Worm (Caenorhabditis elegans): ENCODE measurements around the gene Y57G11B.3.

Gene Y57G11B.3

DNA sequence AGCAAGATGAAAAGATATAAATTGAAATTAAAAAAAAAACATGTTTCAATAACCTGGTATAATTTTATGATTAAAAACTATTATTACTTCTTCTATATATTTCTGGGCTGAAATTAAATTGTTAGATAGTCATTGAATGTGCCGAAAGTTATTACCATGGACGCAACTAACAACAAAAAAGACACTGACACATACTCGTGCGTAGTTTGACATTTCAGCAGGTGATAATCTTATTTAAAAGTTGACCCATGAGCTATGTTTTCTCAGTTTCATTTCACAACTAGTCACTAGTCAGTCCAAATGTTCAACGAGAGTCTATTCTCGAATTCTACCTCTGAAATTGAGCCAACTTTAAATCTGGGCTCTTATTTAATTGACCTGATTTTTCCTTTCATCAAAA lies 45.5 kb downstream of the Y57G11B.3 start, which contains the start of gene T27E7.3:
Gene T27E7.3 (plus strand): TSS at position 301 of the 400 bp plus-strand sequence.
- TF ChIP-seq F26F4.8 (GFP tag; conservative IDR thresholded peaks at IDR 0.05) = no peak
- TF ChIP-seq madf-9 (GFP tag; conservative IDR thresholded peaks at IDR 0.05) = no peak
- no peak for TF ChIP-seq zip-2 (tag; optimal IDR thresholded peaks at IDR 0.05)
- TF ChIP-seq dmd-9 (GFP tag; IDR thresholded peaks at IDR 0.05) = no peak
- no peak for TF ChIP-seq tra-1 (GFP tag; IDR thresholded peaks at IDR 0.05)
- no peak for TF ChIP-seq aly-2 (tag; optimal IDR thresholded peaks at IDR 0.05)
- TF ChIP-seq lin-38 (GFP tag; IDR thresholded peaks at IDR 0.05) = no peak
- no peak for TF ChIP-seq lsy-2 (tag; optimal IDR thresholded peaks at IDR 0.05)
- no peak for TF ChIP-seq ceh-44 (GFP tag; IDR thresholded peaks at IDR 0.05)
- no peak for TF ChIP-seq cey-2 (tag; optimal IDR thresholded peaks at IDR 0.05; ENCODE audit: borderline replicate concordance, insufficient read depth)
- TF ChIP-seq snpc-4 (tag; optimal IDR thresholded peaks at IDR 0.05) = no peak
- no peak for TF ChIP-seq egl-27 (tag; optimal IDR thresholded peaks at IDR 0.05)
- TF ChIP-seq vab-7 (GFP tag; IDR thresholded peaks at IDR 0.05) = no peak
- no peak for TF ChIP-seq hmg-1.1 (GFP tag; IDR thresholded peaks at IDR 0.05)
- TF ChIP-seq egl-43 (GFP tag; IDR thresholded peaks at IDR 0.05) = no peak
- no peak for TF ChIP-seq lir-3 (tag; optimal IDR thresholded peaks at IDR 0.05)
- TF ChIP-seq daf-16 (GFP tag; optimal IDR thresholded peaks at IDR 0.05) = no peak
- no peak for TF ChIP-seq daf-16 (tag; optimal IDR thresholded peaks at IDR 0.05)
- TF ChIP-seq nhr-76 (tag; optimal IDR thresholded peaks at IDR 0.05) = no peak
- no peak for TF ChIP-seq nhr-77 (tag; optimal IDR thresholded peaks at IDR 0.05)
- no peak for TF ChIP-seq mdt-29 (GFP tag; IDR thresholded peaks at IDR 0.05)

DNA sequence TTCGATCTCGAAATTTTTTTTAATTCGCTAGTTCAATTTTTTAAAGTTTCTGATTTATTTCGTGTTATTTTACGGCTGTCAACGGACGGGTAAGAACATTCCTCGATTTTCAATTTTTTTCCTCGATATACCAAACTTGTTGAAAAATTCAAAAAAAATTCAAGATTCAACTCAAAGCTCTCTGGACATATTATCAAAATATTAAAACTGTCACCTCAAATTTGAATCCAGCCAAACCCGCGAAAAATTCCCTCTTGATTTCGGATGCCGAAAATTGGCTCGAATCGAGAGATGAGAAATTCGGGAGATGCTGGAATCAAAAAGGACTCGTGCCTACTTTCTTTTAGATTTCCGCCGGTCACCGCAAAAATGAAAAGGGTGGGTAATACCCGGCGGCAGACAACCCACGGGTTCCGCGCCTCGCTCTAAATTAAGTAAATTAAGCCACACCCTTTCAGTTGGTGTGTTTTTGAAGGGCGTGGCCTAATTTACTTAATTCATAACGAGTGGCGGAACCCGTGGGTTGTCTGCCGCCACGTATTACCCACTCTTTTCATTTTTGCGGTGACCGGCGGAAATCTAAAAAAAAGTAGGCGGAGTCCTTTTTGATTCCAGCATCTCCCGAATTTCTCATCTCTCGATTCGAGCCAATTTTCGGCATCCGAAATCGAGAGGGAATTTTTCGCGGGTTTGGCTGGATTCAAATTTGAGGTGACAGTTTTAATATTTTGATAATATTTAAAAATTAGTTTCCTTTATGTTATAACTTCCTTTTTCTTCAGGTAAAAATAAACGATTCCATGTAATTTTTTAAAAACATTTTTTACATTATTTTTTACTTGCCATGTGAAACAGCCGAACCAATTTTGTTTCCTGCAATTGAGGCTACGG lies 48.7 kb downstream of the Y57G11B.3 start:
- TF ChIP-seq snpc-1.2 (GFP tag; IDR thresholded peaks at IDR 0.05) (peak; percentile 100), Y48G9A.11 (GFP tag; IDR thresholded peaks at IDR 0.05) (peak; percentile 74), mdt-29 (GFP tag; IDR thresholded peaks at IDR 0.05) (peak; percentile 93), vab-7 (GFP tag; IDR thresholded peaks at IDR 0.05) (0 out of 2 replicates have a peak, but pooled peaks have one; percentile 10), ceh-44 (GFP tag; IDR thresholded peaks at IDR 0.05) (peak; percentile 68; the same call in 1 of the 2 replicates), lin-38 (GFP tag; IDR thresholded peaks at IDR 0.05) (peak; percentile 58), unc-130 (GFP tag; optimal IDR thresholded peaks at IDR 0.05) (peak; percentile 12)

DNA sequence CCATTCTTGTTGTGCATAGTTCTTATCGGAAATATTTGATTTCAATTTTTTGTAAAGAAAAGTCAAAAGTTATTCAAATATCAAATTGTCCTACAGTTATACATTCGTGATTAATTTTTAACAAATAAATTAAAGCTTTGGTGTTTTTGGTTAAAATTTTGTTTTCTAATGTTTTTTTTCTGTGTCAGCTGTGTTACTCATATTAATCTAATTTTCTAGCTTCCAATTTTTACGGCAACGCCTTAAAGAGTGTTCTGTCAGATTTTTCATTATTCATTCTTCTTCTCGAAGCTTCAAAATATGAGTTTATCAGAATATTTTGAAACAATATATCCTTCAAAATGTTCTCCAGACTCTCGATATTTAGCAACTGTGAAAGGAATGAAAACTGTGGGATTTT lies 50.6 kb downstream of the Y57G11B.3 start, which contains the start of gene srh-63:
Gene srh-63 (plus strand): TSS at position 301 of the 400 bp plus-strand sequence.
- TF ChIP-seq nhr-41 (GFP tag; IDR thresholded peaks at IDR 0.05) = no peak
- TF ChIP-seq F44E2.7 (GFP tag; IDR thresholded peaks at IDR 0.05) = no peak
- no peak for TF ChIP-seq pqm-1 (tag; optimal IDR thresholded peaks at IDR 0.05)
- no peak for TF ChIP-seq cey-2 (tag; optimal IDR thresholded peaks at IDR 0.05; ENCODE audit: borderline replicate concordance, insufficient read depth)
- no peak for TF ChIP-seq hif-1 (tag; optimal IDR thresholded peaks at IDR 0.05)
- no peak for TF ChIP-seq ZK337.2 (GFP tag; IDR thresholded peaks at IDR 0.05)
- TF ChIP-seq nhr-48 (tag; optimal IDR thresholded peaks at IDR 0.05) = no peak
- no peak for TF ChIP-seq pha-4 (GFP tag; IDR thresholded peaks at IDR 0.05)
- no peak for TF ChIP-seq pha-4 (tag; optimal IDR thresholded peaks at IDR 0.05)
- no peak for TF ChIP-seq hlh-11 (tag; optimal IDR thresholded peaks at IDR 0.05)
- no peak for TF ChIP-seq lin-29 (GFP tag; IDR thresholded peaks at IDR 0.05)
- no peak for TF ChIP-seq ceh-20 (GFP tag; IDR thresholded peaks at IDR 0.05)
- no peak for TF ChIP-seq hmg-1.1 (GFP tag; IDR thresholded peaks at IDR 0.05)
- TF ChIP-seq dve-1 (tag; optimal IDR thresholded peaks at IDR 0.05; ENCODE audit: insufficient read depth) = no peak
- no peak for TF ChIP-seq nhr-28 (tag; optimal IDR thresholded peaks at IDR 0.05)
- TF ChIP-seq aha-1 (tag) = no peak
- TF ChIP-seq mxl-2 (GFP tag; conservative IDR thresholded peaks at IDR 0.05) = no peak
- TF ChIP-seq spr-1 (tag; optimal IDR thresholded peaks at IDR 0.05) = no peak
- TF ChIP-seq tag-97 (GFP tag; IDR thresholded peaks at IDR 0.05) = no peak
- no peak for TF ChIP-seq snpc-1.2 (GFP tag; IDR thresholded peaks at IDR 0.05)
- no peak for TF ChIP-seq dmd-8 (GFP tag; IDR thresholded peaks at IDR 0.05)

All from whole organism, L4 larva.